Worm (Caenorhabditis elegans) whole organism, late embryonic: ENCODE data around the gene fbxa-82.

ENCODE experiments used
- C08G9.2 ChIP-seq: sonication (generic microtip); optimal IDR thresholded peaks from 2 replicates; lab custom pipeline; 2016; ENCODE audit warnings: mild to moderate bottlenecking, missing genetic modification characterization, moderate library complexity, missing compliant biosample characterization
- C38D4.7 ChIP-seq: fragments of 200-800 bp; sonication (Bioruptor generic); optimal IDR thresholded peaks from 2 replicates; lab custom pipeline; 2018; ENCODE audit warnings: mild to moderate bottlenecking, missing genetic modification characterization, moderate library complexity, missing compliant biosample characterization
- K02D7.2 ChIP-seq: sonication (generic microtip); optimal IDR thresholded peaks from 2 replicates; lab custom pipeline; 2017; ENCODE audit warnings: mild to moderate bottlenecking, missing genetic modification characterization, missing compliant biosample characterization
- K09A11.1 ChIP-seq: sonication (generic microtip); optimal IDR thresholded peaks from 2 replicates; lab custom pipeline; 2017; ENCODE audit warnings: antibody characterized with exemption, mild to moderate bottlenecking, missing genetic modification characterization, missing compliant biosample characterization; ENCODE audit not compliant: insufficient read depth
- Y22D7AL.16 ChIP-seq: sonication (generic microtip); optimal IDR thresholded peaks from 2 replicates; lab custom pipeline; 2016; ENCODE audit warnings: missing genetic modification characterization, missing compliant biosample characterization
- ceh-14 ChIP-seq: sonication (generic microtip); optimal IDR thresholded peaks from 2 replicates; lab custom pipeline; 2016; ENCODE audit warnings: missing genotype, missing genetic modification characterization, missing compliant biosample characterization
- ceh-18 ChIP-seq: sonication (generic microtip); optimal IDR thresholded peaks from 2 replicates; lab custom pipeline; 2016; ENCODE audit warnings: missing genetic modification characterization, missing compliant biosample characterization
- ceh-19 ChIP-seq: fragments of 200-800 bp; sonication (Bioruptor generic); optimal IDR thresholded peaks from 2 replicates; lab custom pipeline; 2018; ENCODE audit warnings: mild to moderate bottlenecking, missing genetic modification characterization, missing compliant biosample characterization
- ceh-2 ChIP-seq: sonication (generic microtip); optimal IDR thresholded peaks from 2 replicates; lab custom pipeline; 2016; ENCODE audit warnings: missing genotype, missing genetic modification characterization, missing compliant biosample characterization
- ceh-22 ChIP-seq: sonication (generic microtip); optimal IDR thresholded peaks from 2 replicates; lab custom pipeline; 2017; ENCODE audit warnings: missing biosample characterization, missing genetic modification characterization
- ceh-24 ChIP-seq: sonication (generic microtip); optimal IDR thresholded peaks from 2 replicates; lab custom pipeline; 2016; ENCODE audit warnings: mild to moderate bottlenecking, missing genetic modification characterization, missing compliant biosample characterization
- ceh-30 ChIP-seq: fragments of 150-350 bp; optimal IDR thresholded peaks from 2 replicates; lab custom pipeline; 2014; ENCODE audit warnings: missing biosample characterization, missing genetic modification characterization
- ceh-31 ChIP-seq: sonication (generic microtip); optimal IDR thresholded peaks from 2 replicates; lab custom pipeline; 2016; ENCODE audit warnings: missing genetic modification characterization, missing compliant biosample characterization
- ceh-34 ChIP-seq: sonication (generic microtip); optimal IDR thresholded peaks from 2 replicates; lab custom pipeline; 2016; ENCODE audit warnings: mild to moderate bottlenecking, missing genetic modification characterization, missing compliant biosample characterization
- ceh-45 ChIP-seq: fragments of 200-800 bp; sonication (Bioruptor generic); IDR thresholded peaks from 2 replicates; pipeline ENCODE4 v1.3.6; 2022; ENCODE audit warnings: missing genetic modification reagents, missing genetic modification characterization, missing compliant biosample characterization
- ceh-48 ChIP-seq: sonication (generic microtip); optimal IDR thresholded peaks from 2 replicates; lab custom pipeline; 2016; ENCODE audit warnings: missing genetic modification characterization, inconsistent platforms, missing compliant biosample characterization
- ceh-6 ChIP-seq: fragments of 200-800 bp; sonication (Bioruptor generic); optimal IDR thresholded peaks from 2 replicates; lab custom pipeline; 2018; ENCODE audit warnings: mild to moderate bottlenecking, missing genetic modification characterization, missing compliant biosample characterization
- ceh-9 ChIP-seq: sonication (generic microtip); optimal IDR thresholded peaks from 2 replicates; lab custom pipeline; 2016; ENCODE audit warnings: mild to moderate bottlenecking, missing genetic modification characterization, inconsistent platforms, missing compliant biosample characterization
- che-1 ChIP-seq: sonication (generic microtip); optimal IDR thresholded peaks from 2 replicates; lab custom pipeline; 2016; ENCODE audit warnings: mild to moderate bottlenecking, missing genetic modification characterization, missing compliant biosample characterization
- elt-2 ChIP-seq: sonication (generic microtip); optimal IDR thresholded peaks from 2 replicates; lab custom pipeline; 2016; ENCODE audit warnings: missing genetic modification reagents, missing genetic modification characterization, missing compliant biosample characterization
- elt-4 ChIP-seq: sonication (generic microtip); optimal IDR thresholded peaks from 2 replicates; lab custom pipeline; 2016; ENCODE audit warnings: missing genetic modification characterization, missing compliant biosample characterization
- ets-4 ChIP-seq: sonication (generic microtip); optimal IDR thresholded peaks from 2 replicates; lab custom pipeline; 2016; ENCODE audit warnings: missing genetic modification characterization, missing compliant biosample characterization
- eyg-1 ChIP-seq: sonication (generic microtip); optimal IDR thresholded peaks from 2 replicates; lab custom pipeline; 2016; ENCODE audit warnings: missing genotype, missing genetic modification characterization, missing compliant biosample characterization
- fax-1 ChIP-seq: sonication (generic microtip); optimal IDR thresholded peaks from 2 replicates; lab custom pipeline; 2016; ENCODE audit warnings: missing genotype, missing genetic modification characterization, missing compliant biosample characterization
- fkh-6 ChIP-seq: sonication (generic microtip); optimal IDR thresholded peaks from 2 replicates; lab custom pipeline; 2016; ENCODE audit warnings: missing genetic modification characterization, missing compliant biosample characterization
- gmeb-2 ChIP-seq: sonication (generic microtip); optimal IDR thresholded peaks from 2 replicates; lab custom pipeline; 2016; ENCODE audit warnings: missing genetic modification characterization, inconsistent platforms, missing compliant biosample characterization
- hlh-13 ChIP-seq: fragments of 200-800 bp; sonication (Bioruptor generic); optimal IDR thresholded peaks from 2 replicates; lab custom pipeline; 2018; ENCODE audit warnings: mild to moderate bottlenecking, missing genetic modification characterization, missing compliant biosample characterization
- hlh-30 ChIP-seq: sonication (generic microtip); optimal IDR thresholded peaks from 2 replicates; lab custom pipeline; 2017; ENCODE audit warnings: antibody characterized with exemption, missing genetic modification characterization, missing compliant biosample characterization; ENCODE audit not compliant: insufficient read depth
- hlh-6 ChIP-seq: sonication (generic microtip); optimal IDR thresholded peaks from 2 replicates; lab custom pipeline; 2016; ENCODE audit warnings: missing genotype, missing genetic modification characterization, missing compliant biosample characterization
- hlh-8 ChIP-seq: sonication (generic microtip); optimal IDR thresholded peaks from 2 replicates; lab custom pipeline; 2016; ENCODE audit warnings: missing genotype, missing genetic modification characterization, missing compliant biosample characterization
- lim-6 ChIP-seq: sonication (generic microtip); optimal IDR thresholded peaks from 2 replicates; lab custom pipeline; 2016; ENCODE audit warnings: missing genetic modification characterization, missing compliant biosample characterization
- lin-11 ChIP-seq: fragments of 200-800 bp; sonication (Bioruptor generic); optimal IDR thresholded peaks from 2 replicates; lab custom pipeline; 2018; ENCODE audit warnings: mild to moderate bottlenecking, missing genetic modification characterization, missing compliant biosample characterization
- madf-2 ChIP-seq: sonication (generic microtip); optimal IDR thresholded peaks from 2 replicates; lab custom pipeline; 2017; ENCODE audit warnings: missing genetic modification characterization, missing compliant biosample characterization
- mec-3 ChIP-seq: sonication (generic microtip); optimal IDR thresholded peaks from 2 replicates; lab custom pipeline; 2016; ENCODE audit warnings: borderline replicate concordance, missing genetic modification characterization, missing compliant biosample characterization
- nfya-1 ChIP-seq: sonication (generic microtip); optimal IDR thresholded peaks from 2 replicates; lab custom pipeline; 2017; ENCODE audit warnings: missing genetic modification characterization, mild to moderate bottlenecking, missing compliant biosample characterization, antibody characterized with exemption, moderate library complexity
- nhr-11 ChIP-seq: fragments of 150-350 bp; optimal IDR thresholded peaks from 2 replicates; lab custom pipeline; 2014; ENCODE audit warnings: missing biosample characterization, missing genetic modification characterization
- npax-4 ChIP-seq: sonication (generic microtip); optimal IDR thresholded peaks from 2 replicates; lab custom pipeline; 2016; ENCODE audit warnings: missing genetic modification characterization, missing compliant biosample characterization
- pag-3 ChIP-seq: sonication (generic microtip); optimal IDR thresholded peaks from 2 replicates; lab custom pipeline; 2016; ENCODE audit warnings: missing compliant biosample characterization, missing genetic modification characterization, borderline replicate concordance
- pat-9 ChIP-seq: fragments of 200-800 bp; sonication (Bioruptor generic); optimal IDR thresholded peaks from 2 replicates; lab custom pipeline; 2018; ENCODE audit warnings: mild to moderate bottlenecking, missing genetic modification characterization, moderate library complexity, missing compliant biosample characterization
- pha-4 ChIP-seq: fragments of 150-350 bp; optimal IDR thresholded peaks from 2 replicates; lab custom pipeline; 2018; ENCODE audit warnings: missing biosample characterization, missing genetic modification reagents, missing genetic modification characterization
- ref-2 ChIP-seq: sonication (generic microtip); optimal IDR thresholded peaks from 2 replicates; lab custom pipeline; 2016; ENCODE audit warnings: missing genetic modification characterization, missing compliant biosample characterization
- rnt-1 ChIP-seq: sonication (generic microtip); optimal IDR thresholded peaks from 2 replicates; lab custom pipeline; 2016; ENCODE audit warnings: missing genetic modification characterization, missing compliant biosample characterization
- sdc-2 ChIP-seq: sonication (generic microtip); optimal IDR thresholded peaks from 2 replicates; lab custom pipeline; 2016; ENCODE audit warnings: missing genotype, missing genetic modification characterization, missing compliant biosample characterization
- sox-2 ChIP-seq: fragments of 200-800 bp; sonication (Bioruptor generic); IDR thresholded peaks from 2 replicates; pipeline ENCODE4 v1.3.6; 2022; ENCODE audit warnings: missing genetic modification reagents, missing genetic modification characterization, missing compliant biosample characterization
- sox-4 ChIP-seq: sonication (generic microtip); optimal IDR thresholded peaks from 2 replicates; lab custom pipeline; 2017; ENCODE audit warnings: mild to moderate bottlenecking, missing genetic modification characterization, inconsistent platforms, missing compliant biosample characterization
- syd-9 ChIP-seq: sonication (generic microtip); optimal IDR thresholded peaks from 2 replicates; lab custom pipeline; 2016; ENCODE audit warnings: mild to moderate bottlenecking, missing genetic modification characterization, moderate library complexity, missing compliant biosample characterization
- tbx-2 ChIP-seq: sonication (generic microtip); optimal IDR thresholded peaks from 2 replicates; lab custom pipeline; 2016; ENCODE audit warnings: missing genetic modification characterization, missing compliant biosample characterization
- unc-3 ChIP-seq, 2 experiments: fragments of 200-800 bp in 1 of 2; sonication (Bioruptor generic) in 1 of 2; sonication (generic microtip) in 1 of 2; conservative IDR thresholded peaks in 1 of 2; optimal IDR thresholded peaks in 1 of 2; 2 replicates each; pipeline versions ENCODE4 v1.3.6 to Lab custom; 2016 to 2022; ENCODE audit warnings: missing compliant biosample characterization in 2 of 2, missing genetic modification characterization in 2 of 2, missing genetic modification reagents in 1 of 2
- unc-42 ChIP-seq: sonication (generic microtip); optimal IDR thresholded peaks from 2 replicates; lab custom pipeline; 2016; ENCODE audit warnings: missing genotype, missing genetic modification characterization, missing compliant biosample characterization
- unc-86 ChIP-seq: sonication (generic microtip); optimal IDR thresholded peaks from 2 replicates; lab custom pipeline; 2016; ENCODE audit warnings: missing genetic modification characterization, missing compliant biosample characterization
- zip-5 ChIP-seq: sonication (generic microtip); optimal IDR thresholded peaks from 2 replicates; lab custom pipeline; 2016; ENCODE audit warnings: missing genetic modification characterization, missing compliant biosample characterization
- ztf-16 ChIP-seq: sonication (generic microtip); optimal IDR thresholded peaks from 2 replicates; lab custom pipeline; 2017; ENCODE audit warnings: missing genetic modification characterization, missing compliant biosample characterization

The fbxa-82 gene

ce11 chrV:15085335-15085800 lies 33.0 kb upstream of the fbxa-82 start, which contains the start of the genes ahsa-1 and C01G10.7:
TSS of gene ahsa-1 (minus strand) at chrV:15085385.
TSS of gene C01G10.7 (plus strand) at chrV:15085747.
- TF ChIP-seq ceh-48 (tag; lab: Kevin White, UChicago): peak; percentile 29
- no peak for TF ChIP-seq lin-11 (tag; lab: Kevin White, UChicago)
- TF ChIP-seq tbx-2 (tag; lab: Kevin White, UChicago): peak; percentile 96
- TF ChIP-seq nfya-1 (tag; lab: Kevin White, UChicago): peak; percentile 83
- peak; percentile 81 for TF ChIP-seq ceh-18 (tag; lab: Kevin White, UChicago)
- no peak for TF ChIP-seq ceh-24
- TF ChIP-seq unc-3 (GFP tag; conservative IDR thresholded peaks at IDR 0.05; lab: Robert Waterston, UW): peak; percentile 40; the same call in 1 of the 2 replicates
- TF ChIP-seq unc-3 (tag; optimal IDR thresholded peaks at IDR 0.05; lab: Kevin White, UChicago): peak; percentile 0
- no peak for TF ChIP-seq Y22D7AL.16
- peak; percentile 85 for TF ChIP-seq mec-3
- no peak for TF ChIP-seq ceh-9 (tag; lab: Kevin White, UChicago)
- TF ChIP-seq gmeb-2 (tag; lab: Kevin White, UChicago): peak; percentile 15
- TF ChIP-seq elt-4: no peak
- TF ChIP-seq ceh-45: no peak
- no peak for TF ChIP-seq C38D4.7 (GFP tag; lab: Kevin White, UChicago)
- peak; percentile 76 for TF ChIP-seq zip-5 (tag; lab: Kevin White, UChicago)
- peak; percentile 51 for TF ChIP-seq sdc-2 (tag; lab: Kevin White, UChicago)
- TF ChIP-seq ceh-31 (tag; lab: Kevin White, UChicago): peak; percentile 98
- no peak for TF ChIP-seq pha-4 (tag; lab: Kevin White, UChicago)
- TF ChIP-seq sox-2 (GFP tag; lab: Robert Waterston, UW): no peak
- TF ChIP-seq ceh-6 (GFP tag; lab: Kevin White, UChicago): no peak
- TF ChIP-seq pat-9 (tag; lab: Kevin White, UChicago): no peak
- TF ChIP-seq nhr-11 (tag; lab: Kevin White, UChicago): no peak
- TF ChIP-seq unc-42 (tag; lab: Kevin White, UChicago): peak; percentile 98
- TF ChIP-seq fkh-6: peak; percentile 62
- peak; percentile 76 for TF ChIP-seq elt-2 (tag; lab: Kevin White, UChicago)
- TF ChIP-seq ztf-16 (tag; lab: Kevin White, UChicago): peak; percentile 70
- TF ChIP-seq C08G9.2 (tag; lab: Kevin White, UChicago): peak; percentile 94
- peak; percentile 80 for TF ChIP-seq rnt-1 (tag; lab: Kevin White, UChicago)
- peak; percentile 21 for TF ChIP-seq ceh-19 (GFP tag; lab: Kevin White, UChicago)
- no peak for TF ChIP-seq K02D7.2 (tag; lab: Kevin White, UChicago)
- TF ChIP-seq che-1: no peak
- no peak for TF ChIP-seq K09A11.1 (tag; lab: Kevin White, UChicago)
- TF ChIP-seq unc-86 (tag; lab: Kevin White, UChicago): peak; percentile 72
- peak; percentile 84 for TF ChIP-seq ref-2
- peak; percentile 15 for TF ChIP-seq hlh-6 (tag; lab: Kevin White, UChicago)
- peak; percentile 66 for TF ChIP-seq eyg-1 (tag; lab: Kevin White, UChicago)
- TF ChIP-seq ets-4 (tag; lab: Kevin White, UChicago): peak; percentile 97
- peak; percentile 28 for TF ChIP-seq hlh-13 (GFP tag; lab: Kevin White, UChicago)
- no peak for TF ChIP-seq ceh-22 (tag; lab: Kevin White, UChicago)
- TF ChIP-seq ceh-14 (tag; lab: Kevin White, UChicago): peak; percentile 94
- peak; percentile 67 for TF ChIP-seq ceh-30 (tag; lab: Kevin White, UChicago)
- no peak for TF ChIP-seq pag-3 (tag; lab: Kevin White, UChicago)
- TF ChIP-seq sox-4 (tag; lab: Kevin White, UChicago): no peak
- peak; percentile 68 for TF ChIP-seq ceh-34
- TF ChIP-seq lim-6 (tag; lab: Kevin White, UChicago): peak; percentile 89
- TF ChIP-seq madf-2 (tag; lab: Kevin White, UChicago): peak; percentile 35
- TF ChIP-seq fax-1 (tag; lab: Kevin White, UChicago): peak; percentile 67
- peak; percentile 86 for TF ChIP-seq hlh-8
- no peak for TF ChIP-seq npax-4 (tag; lab: Kevin White, UChicago)
- peak; percentile 10 for TF ChIP-seq syd-9
- no peak for TF ChIP-seq hlh-30 (tag; lab: Kevin White, UChicago)
- peak; percentile 97 for TF ChIP-seq ceh-2 (tag; lab: Kevin White, UChicago)
